Fruit fly (Drosophila melanogaster) whole organism, embryonic: Measurements from ENCODE around the gene CG16853.

Source experiments
- Antp ChIP-seq: fragments of 200-800 bp; sonication (Bioruptor generic); optimal IDR thresholded peaks from 3 replicates; lab custom pipeline; 2016; ENCODE audit warnings: missing biosample characterization, missing genetic modification characterization
- Atf3 ChIP-seq: fragments of 200-800 bp; sonication (Bioruptor generic); optimal IDR thresholded peaks from 3 replicates; lab custom pipeline; 2016; ENCODE audit warnings: missing biosample characterization, missing genetic modification characterization
- CG10267 ChIP-seq: fragments of 200-800 bp; sonication (Bioruptor generic); optimal IDR thresholded peaks from 2 replicates; lab custom pipeline; 2018; ENCODE audit warnings: missing biosample characterization, mild to moderate bottlenecking, missing genetic modification characterization, moderate library complexity
- CG10979 ChIP-seq: fragments of 200-800 bp; sonication (Bioruptor generic); optimal IDR thresholded peaks from 2 replicates; lab custom pipeline; 2018; ENCODE audit warnings: missing biosample characterization, mild to moderate bottlenecking, missing genetic modification characterization, moderate library complexity
- CG12391 ChIP-seq: fragments of 200-800 bp; sonication (Bioruptor generic); optimal IDR thresholded peaks from 3 replicates; lab custom pipeline; 2018; ENCODE audit warnings: missing biosample characterization, mild to moderate bottlenecking, missing genetic modification characterization, moderate library complexity
- CG12744 ChIP-seq: fragments of 200-800 bp; sonication (Bioruptor generic); optimal IDR thresholded peaks from 2 replicates; lab custom pipeline; 2016; ENCODE audit warnings: missing biosample characterization, missing genetic modification characterization
- CG15514 ChIP-seq: fragments of 200-800 bp; sonication (Bioruptor generic); optimal IDR thresholded peaks from 3 replicates; lab custom pipeline; 2017; ENCODE audit warnings: missing biosample characterization, missing genetic modification characterization, mild to moderate bottlenecking, moderate library complexity, missing genetic modification reagents
- CG15696 ChIP-seq: fragments of 200-800 bp; sonication (Bioruptor generic); optimal IDR thresholded peaks from 2 replicates; lab custom pipeline; 2019; ENCODE audit warnings: missing biosample characterization, mild to moderate bottlenecking, missing genetic modification characterization, moderate library complexity
- CG1603 ChIP-seq: fragments of 200-800 bp; sonication (Bioruptor generic); optimal IDR thresholded peaks from 2 replicates; lab custom pipeline; 2019; ENCODE audit warnings: missing biosample characterization, mild to moderate bottlenecking, missing genetic modification characterization, moderate library complexity
- CG16863 ChIP-seq: fragments of 200-800 bp; sonication (Bioruptor generic); optimal IDR thresholded peaks from 3 replicates; lab custom pipeline; 2016; ENCODE audit warnings: missing biosample characterization, missing genetic modification characterization
- CG1792 ChIP-seq: fragments of 200-800 bp; sonication (Bioruptor generic); optimal IDR thresholded peaks from 2 replicates; lab custom pipeline; 2016; ENCODE audit warnings: missing biosample characterization, missing genetic modification characterization
- CG1832 ChIP-seq: fragments of 200-800 bp; sonication (Bioruptor generic); optimal IDR thresholded peaks from 2 replicates; lab custom pipeline; 2017; ENCODE audit warnings: missing biosample characterization, mild to moderate bottlenecking, missing genetic modification characterization, inconsistent platforms
- CG2678 ChIP-seq: fragments of 200-800 bp; sonication (Bioruptor generic); optimal IDR thresholded peaks from 3 replicates; lab custom pipeline; 2019; ENCODE audit warnings: missing biosample characterization, mild to moderate bottlenecking, missing genetic modification characterization, moderate library complexity
- CG31224 ChIP-seq: fragments of 200-800 bp; sonication (Bioruptor generic); IDR thresholded peaks from 2 replicates; pipeline ENCODE4 v1.3.6; 2022; ENCODE audit warnings: missing biosample characterization, missing genetic modification characterization
- CG3407 ChIP-seq: fragments of 200-800 bp; sonication (Bioruptor generic); optimal IDR thresholded peaks from 2 replicates; lab custom pipeline; 2018; ENCODE audit warnings: missing biosample characterization, mild to moderate bottlenecking, missing genetic modification characterization
- CG4282 ChIP-seq: fragments of 200-800 bp; sonication (Bioruptor generic); optimal IDR thresholded peaks from 2 replicates; lab custom pipeline; 2016; ENCODE audit warnings: missing biosample characterization, missing genetic modification characterization
- CG4730 ChIP-seq: fragments of 200-800 bp; sonication (Bioruptor generic); IDR thresholded peaks from 2 replicates; pipeline ENCODE4 v1.3.6; 2022; ENCODE audit warnings: missing biosample characterization, missing genetic modification characterization
- CG7357 ChIP-seq: fragments of 200-800 bp; sonication (Bioruptor generic); IDR thresholded peaks from 3 replicates; pipeline ENCODE4 v1.3.6; 2022; ENCODE audit warnings: missing biosample characterization, missing genetic modification characterization
- CG7839 ChIP-seq: fragments of 200-800 bp; sonication (Bioruptor generic); optimal IDR thresholded peaks from 3 replicates; lab custom pipeline; 2018; ENCODE audit warnings: missing biosample characterization, mild to moderate bottlenecking, missing genetic modification characterization, moderate library complexity
- CG7928 ChIP-seq: fragments of 200-800 bp; sonication (Bioruptor generic); optimal IDR thresholded peaks from 2 replicates; lab custom pipeline; 2017; ENCODE audit warnings: missing biosample characterization, mild to moderate bottlenecking, missing genetic modification characterization
- CG8765 ChIP-seq: fragments of 200-800 bp; sonication (Bioruptor generic); IDR thresholded peaks from 2 replicates; pipeline ENCODE4 v1.3.6; 2022; ENCODE audit warnings: missing biosample characterization, missing genetic modification characterization
- CG9437 ChIP-seq: fragments of 200-800 bp; sonication (Bioruptor generic); optimal IDR thresholded peaks from 2 replicates; lab custom pipeline; 2018; ENCODE audit warnings: missing biosample characterization, mild to moderate bottlenecking, missing genetic modification characterization
- Camta ChIP-seq: fragments of 200-800 bp; sonication (Bioruptor generic); optimal IDR thresholded peaks from 2 replicates; lab custom pipeline; 2016; ENCODE audit warnings: missing biosample characterization, missing genetic modification characterization
- D ChIP-seq, 2 experiments: fragments of 200-800 bp in 1 of 2; fragments of >200 bp in 1 of 2; sonication (Bioruptor generic) in 1 of 2; optimal IDR thresholded peaks; 2 replicates in 1 of 2; 3 replicates in 1 of 2; lab custom pipeline; 2017; ENCODE audit warnings: mild to moderate bottlenecking in 1 of 2, missing biosample characterization in 1 of 2, missing genetic modification characterization in 1 of 2, missing genetic modification reagents in 1 of 2
- Dip3 ChIP-seq: fragments of 200-800 bp; sonication (Bioruptor generic); optimal IDR thresholded peaks from 3 replicates; lab custom pipeline; 2016; ENCODE audit warnings: missing biosample characterization, missing genetic modification characterization
- Gsc ChIP-seq: fragments of 200-800 bp; sonication (Bioruptor generic); IDR thresholded peaks from 2 replicates; pipeline ENCODE4 v1.3.6; 2022; ENCODE audit warnings: missing biosample characterization, missing genetic modification characterization
- Lim3 ChIP-seq: fragments of 200-800 bp; sonication (Bioruptor generic); IDR thresholded peaks from 2 replicates; pipeline ENCODE4 v1.3.6; 2022; ENCODE audit warnings: missing biosample characterization, missing genetic modification characterization
- PHDP ChIP-seq: fragments of 200-800 bp; sonication (Bioruptor generic); optimal IDR thresholded peaks from 3 replicates; lab custom pipeline; 2018; ENCODE audit warnings: missing biosample characterization, mild to moderate bottlenecking, missing genetic modification characterization, moderate library complexity
- Poxn ChIP-seq: fragments of 200-800 bp; sonication (Bioruptor generic); IDR thresholded peaks from 2 replicates; pipeline ENCODE4 v1.3.6; 2022; ENCODE audit warnings: missing biosample characterization, missing genetic modification characterization
- Sox100B ChIP-seq: fragments of 200-800 bp; sonication (Bioruptor generic); optimal IDR thresholded peaks from 3 replicates; lab custom pipeline; 2018; ENCODE audit warnings: missing biosample characterization, mild to moderate bottlenecking, missing genetic modification characterization
- Sry-δ ChIP-seq: fragments of 200-800 bp; sonication (Bioruptor generic); optimal IDR thresholded peaks from 2 replicates; lab custom pipeline; 2016; ENCODE audit warnings: missing biosample characterization, missing genetic modification characterization
- Trl ChIP-seq, 3 experiments: fragments of >200 bp in 2 of 3; fragments of 200-800 bp in 1 of 3; sonication (Bioruptor generic) in 1 of 3; optimal IDR thresholded peaks; 2 replicates in 1 of 3; 3 replicates in 2 of 3; lab custom pipeline; 2016 to 2017; ENCODE audit warnings: missing biosample characterization in 1 of 3, missing genetic modification characterization in 1 of 3
- esg ChIP-seq: fragments of 200-800 bp; sonication (Bioruptor generic); conservative IDR thresholded peaks from 2 replicates; pipeline ENCODE4 v1.3.6; 2022; ENCODE audit warnings: missing biosample characterization, missing genetic modification characterization
- ewg ChIP-seq: fragments of 200-800 bp; sonication (Bioruptor generic); optimal IDR thresholded peaks from 3 replicates; lab custom pipeline; 2017; ENCODE audit warnings: mild to moderate bottlenecking, missing biosample characterization, missing genetic modification reagents, missing genetic modification characterization
- fd3F ChIP-seq: fragments of 200-800 bp; sonication (Bioruptor generic); optimal IDR thresholded peaks from 2 replicates; lab custom pipeline; 2018; ENCODE audit warnings: missing biosample characterization, mild to moderate bottlenecking, missing genetic modification characterization, moderate library complexity
- fu2 ChIP-seq: fragments of 200-800 bp; sonication (Bioruptor generic); optimal IDR thresholded peaks from 2 replicates; lab custom pipeline; 2016; ENCODE audit warnings: missing biosample characterization, missing genetic modification characterization
- jigr1 ChIP-seq: fragments of 200-800 bp; sonication (Bioruptor generic); IDR thresholded peaks from 3 replicates; pipeline ENCODE4 v1.3.6; 2022; ENCODE audit warnings: missing biosample characterization, missing genetic modification characterization
- knrl ChIP-seq: fragments of 200-800 bp; sonication (Bioruptor generic); IDR thresholded peaks from 3 replicates; pipeline ENCODE4 v1.3.6; 2022; ENCODE audit warnings: missing biosample characterization, missing genetic modification characterization; ENCODE audit not compliant: partially characterized antibody
- lab ChIP-seq: fragments of 200-800 bp; sonication (Bioruptor generic); optimal IDR thresholded peaks from 3 replicates; lab custom pipeline; 2017; ENCODE audit warnings: missing biosample characterization, missing genetic modification characterization, mild to moderate bottlenecking, moderate library complexity, missing genetic modification reagents
- lmd ChIP-seq: fragments of 200-800 bp; sonication (Bioruptor generic); IDR thresholded peaks from 2 replicates; pipeline ENCODE4 v1.3.6; 2022; ENCODE audit warnings: missing biosample characterization, missing genetic modification characterization
- luna ChIP-seq: fragments of 200-800 bp; sonication (Bioruptor generic); optimal IDR thresholded peaks from 2 replicates; lab custom pipeline; 2016; ENCODE audit warnings: missing biosample characterization, missing genetic modification characterization
- oc ChIP-seq: fragments of 200-800 bp; sonication (Bioruptor generic); optimal IDR thresholded peaks from 2 replicates; lab custom pipeline; 2018; ENCODE audit warnings: missing biosample characterization, mild to moderate bottlenecking, missing genetic modification characterization, moderate library complexity
- otp ChIP-seq: fragments of 200-800 bp; sonication (Bioruptor generic); IDR thresholded peaks from 3 replicates; pipeline ENCODE4, ENCODE4 v1.3.6; 2022; ENCODE audit warnings: missing biosample characterization, missing genetic modification characterization
- peb ChIP-seq: fragments of 200-800 bp; sonication (Bioruptor generic); IDR thresholded peaks from 2 replicates; pipeline ENCODE4 v1.3.6; 2022; ENCODE audit warnings: missing biosample characterization, missing genetic modification characterization
- row ChIP-seq: fragments of 200-800 bp; sonication (Bioruptor generic); IDR thresholded peaks from 3 replicates; pipeline ENCODE4 v1.3.6; 2022; ENCODE audit warnings: missing biosample characterization, missing genetic modification characterization
- seq ChIP-seq: fragments of 200-800 bp; sonication (Bioruptor generic); IDR thresholded peaks from 2 replicates; pipeline ENCODE4 v1.3.6; 2022; ENCODE audit warnings: missing biosample characterization, missing genetic modification characterization
- sob ChIP-seq: fragments of 200-800 bp; sonication (Bioruptor generic); IDR thresholded peaks from 2 replicates; pipeline ENCODE4 v1.3.6; 2022; ENCODE audit warnings: missing biosample characterization, missing genetic modification characterization
- sqz ChIP-seq: fragments of 200-800 bp; sonication (Bioruptor generic); optimal IDR thresholded peaks from 3 replicates; lab custom pipeline; 2018; ENCODE audit warnings: missing biosample characterization, mild to moderate bottlenecking, missing genetic modification characterization
- toy ChIP-seq: fragments of 200-800 bp; sonication (Bioruptor generic); IDR thresholded peaks from 2 replicates; pipeline ENCODE4 v1.3.6; 2022; ENCODE audit warnings: missing biosample characterization, missing genetic modification characterization
- trem ChIP-seq: fragments of 200-800 bp; optimal IDR thresholded peaks from 3 replicates; lab custom pipeline; 2019; ENCODE audit warnings: missing biosample characterization, mild to moderate bottlenecking, missing genetic modification characterization, moderate library complexity

Gene CG16853

dm6 chr2L:13571791-13572451 is 29.9 kb downstream of the CG16853 start (continued):
- TF ChIP-seq esg (GFP tag; lab: Robert Waterston, UW) = no peak
- no peak for TF ChIP-seq trem (tag; lab: Kevin White, UChicago)
- TF ChIP-seq sqz (GFP tag; lab: Kevin White, UChicago) = peak; percentile 53
- TF ChIP-seq CG12744 (GFP tag; lab: Kevin White, UChicago) = no peak
- no peak for TF ChIP-seq CG15514 (GFP tag; lab: Kevin White, UChicago)
- TF ChIP-seq lmd (GFP tag; lab: Robert Waterston, UW) = no peak
- peak; percentile 21 for TF ChIP-seq CG10267
- no peak for TF ChIP-seq CG9437 (GFP tag; lab: Kevin White, UChicago)
- no peak for TF ChIP-seq CG1603 (tag; lab: Kevin White, UChicago)
- no peak for TF ChIP-seq CG1832 (GFP tag; lab: Kevin White, UChicago)
- TF ChIP-seq fd3F = no peak
- peak; percentile 15 for TF ChIP-seq CG10979 (tag; lab: Kevin White, UChicago)
- no peak for TF ChIP-seq Dip3
- no peak for TF ChIP-seq CG1792 (GFP tag; lab: Kevin White, UChicago)
- TF ChIP-seq CG7928 (GFP tag; lab: Kevin White, UChicago) = no peak
- TF ChIP-seq CG3407 = no peak
- TF ChIP-seq CG2678 (tag; lab: Kevin White, UChicago) = peak; percentile 74
- no peak for TF ChIP-seq CG4282 (GFP tag; lab: Kevin White, UChicago)
- TF ChIP-seq CG8765 (GFP tag; lab: Robert Waterston, UW) = no peak
- no peak for TF ChIP-seq ewg (GFP tag; lab: Kevin White, UChicago)
- no peak for TF ChIP-seq CG7357 (GFP tag; lab: Robert Waterston, UW)
- TF ChIP-seq toy (GFP tag; lab: Robert Waterston, UW) = no peak
- TF ChIP-seq luna (GFP tag; lab: Kevin White, UChicago) = no peak
- no peak for TF ChIP-seq knrl (GFP tag; lab: Robert Waterston, UW)
- TF ChIP-seq seq (GFP tag; lab: Robert Waterston, UW) = no peak
- TF ChIP-seq CG4730 (GFP tag; lab: Robert Waterston, UW) = no peak
- TF ChIP-seq D (optimal IDR thresholded peaks at IDR 0.05; lab: Kevin White, UChicago) = no peak
- no peak for TF ChIP-seq D (GFP tag; optimal IDR thresholded peaks at IDR 0.05; lab: Kevin White, UChicago)
- TF ChIP-seq PHDP (tag; lab: Kevin White, UChicago) = peak; percentile 14
- TF ChIP-seq Lim3 (GFP tag; lab: Robert Waterston, UW) = no peak
- no peak for TF ChIP-seq CG16863 (GFP tag; lab: Kevin White, UChicago)
- no peak for TF ChIP-seq Sry-δ (GFP tag; lab: Kevin White, UChicago)
- no peak for TF ChIP-seq Camta (GFP tag; lab: Kevin White, UChicago)
- no peak for TF ChIP-seq sob (GFP tag; lab: Robert Waterston, UW)
- TF ChIP-seq peb = no peak
- no peak for TF ChIP-seq Atf3 (GFP tag; lab: Kevin White, UChicago)
- TF ChIP-seq Sox100B (GFP tag; lab: Kevin White, UChicago) = peak; percentile 39
- TF ChIP-seq CG7839 = peak; percentile 67
- TF ChIP-seq CG31224 (GFP tag; lab: Robert Waterston, UW) = no peak
- TF ChIP-seq Poxn (GFP tag; lab: Robert Waterston, UW) = no peak
- no peak for TF ChIP-seq oc (tag; lab: Kevin White, UChicago)
- peak; percentile 60; the same call in 2 of the 3 replicates for TF ChIP-seq row
- TF ChIP-seq Gsc = no peak
- TF ChIP-seq lab = peak; percentile 4
- TF ChIP-seq Antp (GFP tag; lab: Kevin White, UChicago) = no peak
- TF ChIP-seq CG12391 (tag; lab: Kevin White, UChicago) = peak; percentile 26
- TF ChIP-seq otp (GFP tag; lab: Robert Waterston, UW) = 0 out of 3 replicates have a peak, but pooled peaks have one; percentile 7
- no peak for TF ChIP-seq CG15696 (tag; lab: Kevin White, UChicago)
- no peak for TF ChIP-seq Trl (optimal IDR thresholded peaks at IDR 0.05; lab: Kevin White, UChicago)
- no peak for TF ChIP-seq Trl (GFP tag; optimal IDR thresholded peaks at IDR 0.05; lab: Kevin White, UChicago)
- no peak for TF ChIP-seq fu2 (GFP tag; lab: Kevin White, UChicago)
- no peak for TF ChIP-seq jigr1
